Fruit fly (Drosophila melanogaster) whole organism, embryonic: Measurements from ENCODE around the gene Mtl.

Source experiments
- Bgb ChIP-seq: fragments of 200-800 bp; sonication (Bioruptor generic); IDR thresholded peaks from 2 replicates; pipeline ENCODE4 v1.3.6; 2022; ENCODE audit warnings: missing biosample characterization, missing genetic modification characterization; ENCODE audit not compliant: partially characterized antibody
- CG10209 ChIP-seq: fragments of 200-800 bp; sonication (Bioruptor generic); optimal IDR thresholded peaks from 3 replicates; lab custom pipeline; 2017; ENCODE audit warnings: missing biosample characterization, mild to moderate bottlenecking, missing genetic modification characterization, missing genetic modification reagents
- CG1024 ChIP-seq: fragments of 200-800 bp; sonication (Bioruptor generic); IDR thresholded peaks from 2 replicates; pipeline ENCODE4 v1.3.6; 2022; ENCODE audit warnings: missing biosample characterization, missing genetic modification characterization
- CG10543 ChIP-seq: fragments of 200-800 bp; sonication (Bioruptor generic); optimal IDR thresholded peaks from 3 replicates; lab custom pipeline; 2017; ENCODE audit warnings: missing biosample characterization, mild to moderate bottlenecking, missing genetic modification characterization, moderate library complexity
- CG10654 ChIP-seq: fragments of 200-800 bp; sonication (Bioruptor generic); optimal IDR thresholded peaks from 2 replicates; lab custom pipeline; 2016; ENCODE audit warnings: missing biosample characterization, missing genetic modification characterization
- CG11456 ChIP-seq: fragments of 200-800 bp; sonication (Bioruptor generic); IDR thresholded peaks from 3 replicates; pipeline ENCODE4 v1.3.6; 2022; ENCODE audit warnings: missing biosample characterization, missing genetic modification characterization
- CG11504 ChIP-seq: fragments of 200-800 bp; sonication (Bioruptor generic); optimal IDR thresholded peaks from 3 replicates; lab custom pipeline; 2019; ENCODE audit warnings: missing biosample characterization, mild to moderate bottlenecking, missing genetic modification characterization, moderate library complexity
- CG12744 ChIP-seq: fragments of 200-800 bp; sonication (Bioruptor generic); optimal IDR thresholded peaks from 2 replicates; lab custom pipeline; 2016; ENCODE audit warnings: missing biosample characterization, missing genetic modification characterization
- CG12769 ChIP-seq: fragments of 200-800 bp; sonication (Bioruptor generic); optimal IDR thresholded peaks from 2 replicates; lab custom pipeline; 2019; ENCODE audit warnings: missing biosample characterization, mild to moderate bottlenecking, missing genetic modification characterization, moderate library complexity
- CG17612 ChIP-seq: fragments of 200-800 bp; sonication (Bioruptor generic); IDR thresholded peaks from 2 replicates; pipeline ENCODE4 v1.3.6; 2022; ENCODE audit warnings: missing biosample characterization, missing genetic modification characterization
- CG30020 ChIP-seq: fragments of 200-800 bp; optimal IDR thresholded peaks from 2 replicates; lab custom pipeline; 2019; ENCODE audit warnings: missing biosample characterization, mild to moderate bottlenecking, missing genetic modification characterization, moderate library complexity
- CG3163 ChIP-seq: fragments of 200-800 bp; sonication (Bioruptor generic); optimal IDR thresholded peaks from 3 replicates; lab custom pipeline; 2016; ENCODE audit warnings: missing biosample characterization, missing genetic modification characterization
- CG9932 ChIP-seq: fragments of 200-800 bp; sonication (Bioruptor generic); IDR thresholded peaks from 2 replicates; pipeline ENCODE4 v1.3.6; 2022; ENCODE audit warnings: missing biosample characterization, missing genetic modification characterization
- CTCF ChIP-seq: fragments of 200-800 bp; sonication (Bioruptor generic); optimal IDR thresholded peaks from 2 replicates; lab custom pipeline; 2017; ENCODE audit warnings: missing biosample characterization, mild to moderate bottlenecking, missing genetic modification characterization, moderate library complexity
- CkIIα-i1 ChIP-seq: fragments of 200-800 bp; sonication (Bioruptor generic); IDR thresholded peaks from 2 replicates; pipeline ENCODE4 v1.3.6; 2022; ENCODE audit warnings: missing biosample characterization, missing genetic modification characterization
- D ChIP-seq, 2 experiments: fragments of 200-800 bp in 1 of 2; fragments of >200 bp in 1 of 2; sonication (Bioruptor generic) in 1 of 2; optimal IDR thresholded peaks; 2 replicates in 1 of 2; 3 replicates in 1 of 2; lab custom pipeline; 2017; ENCODE audit warnings: mild to moderate bottlenecking in 1 of 2, missing biosample characterization in 1 of 2, missing genetic modification characterization in 1 of 2, missing genetic modification reagents in 1 of 2
- D19B ChIP-seq: fragments of 200-800 bp; sonication (Bioruptor generic); optimal IDR thresholded peaks from 2 replicates; lab custom pipeline; 2017; ENCODE audit warnings: missing biosample characterization, mild to moderate bottlenecking, missing genetic modification characterization
- Dbx ChIP-seq: fragments of 200-800 bp; sonication (Bioruptor generic); IDR thresholded peaks from 3 replicates; pipeline ENCODE4 v1.3.6; 2022; ENCODE audit warnings: missing biosample characterization, missing genetic modification characterization
- Deaf1 ChIP-seq: fragments of 200-800 bp; optimal IDR thresholded peaks from 3 replicates; lab custom pipeline; 2019; ENCODE audit warnings: missing biosample characterization, mild to moderate bottlenecking, missing genetic modification characterization, moderate library complexity
- Dp ChIP-seq: fragments of 200-800 bp; sonication (Bioruptor generic); optimal IDR thresholded peaks from 2 replicates; lab custom pipeline; 2018; ENCODE audit warnings: missing biosample characterization, mild to moderate bottlenecking, missing genetic modification characterization, moderate library complexity
- Elba2 ChIP-seq: fragments of 200-800 bp; sonication (Bioruptor generic); optimal IDR thresholded peaks from 3 replicates; lab custom pipeline; 2016; ENCODE audit warnings: missing biosample characterization, missing genetic modification characterization
- MBD-R2 ChIP-seq: fragments of 200-800 bp; sonication (Bioruptor generic); IDR thresholded peaks from 2 replicates; pipeline ENCODE4 v1.3.6; 2022; ENCODE audit warnings: missing biosample characterization, missing genetic modification characterization
- Med ChIP-seq: fragments of 200-800 bp; sonication (Bioruptor generic); peaks from one replicate; lab custom pipeline; 2016; ENCODE audit warnings: missing biosample characterization, missing genetic modification characterization, mild to moderate bottlenecking, inconsistent platforms, moderate library complexity
- NC2α ChIP-seq: fragments of 200-800 bp; sonication (Bioruptor generic); optimal IDR thresholded peaks from 2 replicates; lab custom pipeline; 2016; ENCODE audit warnings: missing biosample characterization, missing genetic modification characterization
- Nf-YC ChIP-seq: fragments of 200-800 bp; optimal IDR thresholded peaks from 3 replicates; lab custom pipeline; 2019; ENCODE audit warnings: missing biosample characterization, mild to moderate bottlenecking, missing genetic modification characterization, moderate library complexity
- PHDP ChIP-seq: fragments of 200-800 bp; sonication (Bioruptor generic); optimal IDR thresholded peaks from 3 replicates; lab custom pipeline; 2018; ENCODE audit warnings: missing biosample characterization, mild to moderate bottlenecking, missing genetic modification characterization, moderate library complexity
- Pdp1 ChIP-seq, 2 experiments: fragments of 200-800 bp; sonication (Bioruptor generic); optimal IDR thresholded peaks; 3 replicates each; lab custom pipeline; 2016; ENCODE audit warnings: missing biosample characterization in 2 of 2, missing genetic modification characterization in 2 of 2, mild to moderate bottlenecking in 1 of 2, moderate library complexity in 1 of 2
- Sry-β ChIP-seq: fragments of 200-800 bp; sonication (Bioruptor generic); optimal IDR thresholded peaks from 2 replicates; lab custom pipeline; 2018; ENCODE audit warnings: missing biosample characterization, mild to moderate bottlenecking, missing genetic modification characterization, moderate library complexity
- Trl ChIP-seq, 3 experiments: fragments of >200 bp in 2 of 3; fragments of 200-800 bp in 1 of 3; sonication (Bioruptor generic) in 1 of 3; optimal IDR thresholded peaks; 2 replicates in 1 of 3; 3 replicates in 2 of 3; lab custom pipeline; 2016 to 2017; ENCODE audit warnings: missing biosample characterization in 1 of 3, missing genetic modification characterization in 1 of 3
- abd-A ChIP-seq: fragments of 200-800 bp; sonication (Bioruptor generic); optimal IDR thresholded peaks from 3 replicates; lab custom pipeline; 2019; ENCODE audit warnings: missing biosample characterization, mild to moderate bottlenecking, missing genetic modification characterization, moderate library complexity
- br ChIP-seq: fragments of >200 bp; optimal IDR thresholded peaks from 2 replicates; lab custom pipeline; 2017
- cg ChIP-seq: fragments of 200-800 bp; sonication (Bioruptor generic); optimal IDR thresholded peaks from 3 replicates; lab custom pipeline; 2019; ENCODE audit warnings: missing biosample characterization, mild to moderate bottlenecking, missing genetic modification characterization, moderate library complexity
- chinmo ChIP-seq: fragments of 200-800 bp; sonication (Bioruptor generic); IDR thresholded peaks from 4 replicates; pipeline ENCODE4 v1.3.6; 2022; ENCODE audit warnings: missing biosample characterization, missing genetic modification characterization; ENCODE audit not compliant: partially characterized antibody
- exex ChIP-seq: fragments of 200-800 bp; sonication (Bioruptor generic); optimal IDR thresholded peaks from 4 replicates; lab custom pipeline; 2018; ENCODE audit warnings: missing biosample characterization, mild to moderate bottlenecking, missing genetic modification characterization, moderate library complexity
- fd96Cb ChIP-seq: fragments of 200-800 bp; sonication (Bioruptor generic); optimal IDR thresholded peaks from 2 replicates; lab custom pipeline; 2018; ENCODE audit warnings: missing biosample characterization, mild to moderate bottlenecking, missing genetic modification characterization, moderate library complexity
- fru ChIP-seq: fragments of >200 bp; optimal IDR thresholded peaks from 2 replicates; lab custom pipeline; 2017
- gfzf ChIP-seq: fragments of 200-800 bp; sonication (Bioruptor generic); optimal IDR thresholded peaks from 2 replicates; lab custom pipeline; 2016; ENCODE audit warnings: missing biosample characterization, mild to moderate bottlenecking, missing genetic modification characterization, moderate library complexity
- her ChIP-seq: fragments of 200-800 bp; sonication (Bioruptor generic); optimal IDR thresholded peaks from 2 replicates; lab custom pipeline; 2016; ENCODE audit warnings: missing biosample characterization, missing genetic modification characterization
- insv ChIP-seq, 2 experiments: fragments of 200-800 bp; sonication (Bioruptor generic); optimal IDR thresholded peaks; 3 replicates each; lab custom pipeline; 2016 to 2018; ENCODE audit warnings: missing biosample characterization in 2 of 2, missing genetic modification characterization in 2 of 2
- ken ChIP-seq: fragments of 200-800 bp; sonication (Bioruptor generic); IDR thresholded peaks from 3 replicates; pipeline ENCODE4 v1.3.6; 2022; ENCODE audit warnings: missing biosample characterization, missing genetic modification characterization
- lilli ChIP-seq: fragments of 200-800 bp; sonication (Bioruptor generic); optimal IDR thresholded peaks from 3 replicates; lab custom pipeline; 2016; ENCODE audit warnings: missing biosample characterization, missing genetic modification characterization
- pita ChIP-seq: fragments of 200-800 bp; sonication (Bioruptor generic); optimal IDR thresholded peaks from 2 replicates; lab custom pipeline; 2017; ENCODE audit warnings: missing biosample characterization, mild to moderate bottlenecking, missing genetic modification characterization
- pzg ChIP-seq: fragments of 200-800 bp; sonication (Bioruptor generic); optimal IDR thresholded peaks from 3 replicates; lab custom pipeline; 2018; ENCODE audit warnings: missing biosample characterization, mild to moderate bottlenecking, missing genetic modification characterization, moderate library complexity
- sd ChIP-seq: fragments of 200-800 bp; sonication (Bioruptor generic); optimal IDR thresholded peaks from 3 replicates; lab custom pipeline; 2018; ENCODE audit warnings: missing biosample characterization, mild to moderate bottlenecking, missing genetic modification characterization, moderate library complexity
- sens ChIP-seq: fragments of 200-800 bp; sonication (Bioruptor generic); peaks from one replicate; lab custom pipeline; 2016; ENCODE audit warnings: missing biosample characterization, missing genetic modification characterization
- sob ChIP-seq: fragments of 200-800 bp; sonication (Bioruptor generic); IDR thresholded peaks from 2 replicates; pipeline ENCODE4 v1.3.6; 2022; ENCODE audit warnings: missing biosample characterization, missing genetic modification characterization
- wdn ChIP-seq: fragments of 200-800 bp; sonication (Bioruptor generic); IDR thresholded peaks from 2 replicates; pipeline ENCODE4 v1.3.6; 2022; ENCODE audit warnings: missing biosample characterization, missing genetic modification characterization

Mtl gene

dm6 chr3R:27655109-27655508 lies 18.9 kb downstream of the Mtl start (continued):
- no peak for TF ChIP-seq lilli

dm6 chr3R:27656686-27657535 lies 20.7 kb downstream of the Mtl start, which contains the start of gene tau:
tau (minus strand) TSS chr3R:27656996.
- TF ChIP-seq Trl (optimal IDR thresholded peaks at IDR 0.05; lab: Kevin White, UChicago) (peak in 1 of 2 experiments; percentile 6), Trl (GFP tag; optimal IDR thresholded peaks at IDR 0.05; lab: Kevin White, UChicago) (no peak), abd-A (tag; lab: Kevin White, UChicago) (peak; percentile 65), CG17612 (GFP tag; lab: Robert Waterston, UW) (no peak), pzg (peak; percentile 1), CkIIα-i1 (no peak), Med (peak; percentile 64), Pdp1 (GFP tag; optimal IDR thresholded peaks at IDR 0.05; lab: Kevin White, UChicago) (peak in 1 of 2 experiments; percentile 78), Bgb (GFP tag; lab: Robert Waterston, UW) (peak; percentile 20; the same call in 1 of the 2 replicates), sob (GFP tag; lab: Robert Waterston, UW) (peak; percentile 60; the same call in 1 of the 2 replicates), Dp (peak; percentile 12), CG9932 (peak; percentile 28; the same call in 1 of the 2 replicates), pita (GFP tag; lab: Kevin White, UChicago) (peak; percentile 45), lilli (peak; percentile 8), CG11456 (GFP tag; lab: Robert Waterston, UW) (no peak), CG10209 (no peak), Nf-YC (tag; lab: Kevin White, UChicago) (peak; percentile 11), Sry-β (GFP tag; lab: Kevin White, UChicago) (no peak), CTCF (GFP tag; lab: Kevin White, UChicago) (peak; percentile 73), D19B (GFP tag; lab: Kevin White, UChicago) (peak; percentile 79), CG11504 (tag; lab: Kevin White, UChicago) (peak; percentile 7), CG3163 (GFP tag; lab: Kevin White, UChicago) (no peak), Dbx (peak; percentile 58; the same call in 2 of the 3 replicates), ken (GFP tag; lab: Robert Waterston, UW) (no peak), sens (GFP tag; lab: Kevin White, UChicago) (peak; percentile 73), PHDP (peak; percentile 2), D (optimal IDR thresholded peaks at IDR 0.05; lab: Kevin White, UChicago) (no peak), D (GFP tag; optimal IDR thresholded peaks at IDR 0.05; lab: Kevin White, UChicago) (no peak), fru (no peak), gfzf (peak; percentile 20), chinmo (GFP tag; lab: Robert Waterston, UW) (0 out of 4 replicates have a peak, but pooled peaks have one; percentile 50), wdn (GFP tag; lab: Robert Waterston, UW) (no peak; the same call in 1 of the 2 replicates), exex (tag; lab: Kevin White, UChicago) (peak; percentile 39), Deaf1 (peak; percentile 85), Elba2 (GFP tag; lab: Kevin White, UChicago) (no peak), NC2α (GFP tag; lab: Kevin White, UChicago) (no peak), MBD-R2 (0 out of 2 replicates have a peak, but pooled peaks have one; percentile 11), her (GFP tag; lab: Kevin White, UChicago) (no peak)

- peak; percentile 63 for TF ChIP-seq Med
- peak; percentile 22 to 53 for TF ChIP-seq Trl (optimal IDR thresholded peaks at IDR 0.05; lab: Kevin White, UChicago)
- no peak for TF ChIP-seq Trl (GFP tag; optimal IDR thresholded peaks at IDR 0.05; lab: Kevin White, UChicago)
- TF ChIP-seq insv (GFP tag; optimal IDR thresholded peaks at IDR 0.05; lab: Kevin White, UChicago): no peak
- peak; percentile 36 for TF ChIP-seq Deaf1
- no peak for TF ChIP-seq CG12744 (GFP tag; lab: Kevin White, UChicago)
- peak; percentile 1 for TF ChIP-seq sens (GFP tag; lab: Kevin White, UChicago)
- TF ChIP-seq CkIIα-i1: no peak
- TF ChIP-seq CG10543 (GFP tag; lab: Kevin White, UChicago): peak; percentile 29
- TF ChIP-seq sd: peak; percentile 89
- no peak for TF ChIP-seq fd96Cb (tag; lab: Kevin White, UChicago)
- TF ChIP-seq br: no peak
- TF ChIP-seq CG10654 (GFP tag; lab: Kevin White, UChicago): no peak
- peak; percentile 10 for TF ChIP-seq CG12769 (tag; lab: Kevin White, UChicago)
- no peak for TF ChIP-seq CG30020 (tag; lab: Kevin White, UChicago)
- TF ChIP-seq CG1024: no peak
- peak; percentile 50 for TF ChIP-seq cg (GFP tag; lab: Kevin White, UChicago)
Measured at dm6 chr3R:27660127-27660579, 23.9 kb downstream of the Mtl start, which contains the start of gene Mlc1. Mlc1 (minus strand) TSS chr3R:27660177.
